Worm (Caenorhabditis elegans) whole organism, L4 larva: ENCODE data around the gene pap-1.

ENCODE experiments used
- D1046.2 ChIP-seq: fragments of 200-800 bp; sonication (Bioruptor generic); IDR thresholded peaks from 2 replicates; pipeline ENCODE4 v1.3.6; 2022; ENCODE audit warnings: missing genetic modification characterization, missing compliant biosample characterization
- F10B5.3 ChIP-seq: sonication (generic microtip); optimal IDR thresholded peaks from 2 replicates; lab custom pipeline; 2016; ENCODE audit warnings: mild to moderate bottlenecking, missing genetic modification characterization, missing compliant biosample characterization
- F26F4.8 ChIP-seq: fragments of 200-800 bp; sonication (Bioruptor generic); conservative IDR thresholded peaks from 2 replicates; pipeline ENCODE4 v1.3.6; 2022; ENCODE audit warnings: missing genetic modification characterization, missing compliant biosample characterization
- F37D6.2 ChIP-seq: sonication (generic microtip); optimal IDR thresholded peaks from 2 replicates; lab custom pipeline; 2016; ENCODE audit warnings: mild to moderate bottlenecking, missing genetic modification characterization, missing compliant biosample characterization
- F44E2.7 ChIP-seq: fragments of 200-800 bp; sonication (Bioruptor generic); IDR thresholded peaks from 2 replicates; pipeline ENCODE4 v2.1.2; 2022; ENCODE audit warnings: missing genetic modification characterization, missing compliant biosample characterization
- T20F7.1 ChIP-seq: fragments of 200-800 bp; sonication (Bioruptor generic); optimal IDR thresholded peaks from 2 replicates; lab custom pipeline; 2018; ENCODE audit warnings: mild to moderate bottlenecking, missing genetic modification characterization, missing compliant biosample characterization
- Y75B8A.6 ChIP-seq: fragments of 200-800 bp; sonication (Bioruptor generic); IDR thresholded peaks from 2 replicates; pipeline ENCODE4 v1.3.6; 2022; ENCODE audit warnings: missing genetic modification reagents, missing genetic modification characterization, missing compliant biosample characterization
- ZK546.5 ChIP-seq, 2 experiments: sonication (generic microtip); optimal IDR thresholded peaks; 2 replicates each; lab custom pipeline; 2017; ENCODE audit warnings: missing biosample characterization in 2 of 2, missing genetic modification characterization in 2 of 2
- aly-2 ChIP-seq: sonication (generic microtip); optimal IDR thresholded peaks from 2 replicates; lab custom pipeline; 2018; ENCODE audit warnings: missing biosample characterization, missing genetic modification characterization
- arid-1 ChIP-seq: fragments of 200-800 bp; sonication (Bioruptor generic); conservative IDR thresholded peaks from 2 replicates; pipeline ENCODE4 v1.3.6; 2022; ENCODE audit warnings: missing genetic modification reagents, missing genetic modification characterization, missing compliant biosample characterization
- ceh-20 ChIP-seq: fragments of 200-800 bp; sonication (Bioruptor generic); IDR thresholded peaks from 2 replicates; pipeline ENCODE4 v1.3.6; 2022; ENCODE audit warnings: missing genetic modification reagents, missing genetic modification characterization, missing compliant biosample characterization
- ceh-28 ChIP-seq: fragments of 150-350 bp; optimal IDR thresholded peaks from 2 replicates; lab custom pipeline; 2014; ENCODE audit warnings: missing biosample characterization, missing genetic modification reagents, missing genetic modification characterization
- ceh-44 ChIP-seq: fragments of 200-800 bp; sonication (Bioruptor generic); IDR thresholded peaks from 2 replicates; pipeline ENCODE4 v1.3.6; 2022; ENCODE audit warnings: missing genetic modification reagents, missing genetic modification characterization, missing compliant biosample characterization
- ceh-62 ChIP-seq: sonication (generic microtip); optimal IDR thresholded peaks from 2 replicates; lab custom pipeline; 2017; ENCODE audit warnings: missing biosample characterization, missing genetic modification characterization
- ces-1 ChIP-seq: fragments of 150-350 bp; sonication (generic microtip); optimal IDR thresholded peaks from 4 replicates; lab custom pipeline; 2014; ENCODE audit warnings: missing biosample characterization, missing genetic modification reagents, missing genetic modification characterization
- cey-2 ChIP-seq: sonication (generic microtip); optimal IDR thresholded peaks from 3 replicates; lab custom pipeline; 2017; ENCODE audit warnings: missing genetic modification characterization, mild to moderate bottlenecking, missing compliant biosample characterization, antibody characterized with exemption, borderline replicate concordance; ENCODE audit not compliant: insufficient read depth
- ctbp-1 ChIP-seq: fragments of 200-800 bp; sonication (Bioruptor generic); IDR thresholded peaks from 2 replicates; pipeline ENCODE4 v1.3.6; 2022; ENCODE audit warnings: missing genetic modification reagents, missing genetic modification characterization, missing compliant biosample characterization
- daf-12 ChIP-seq: fragments of 150-350 bp; optimal IDR thresholded peaks from 2 replicates; lab custom pipeline; 2014; ENCODE audit warnings: missing biosample characterization, missing genetic modification reagents, missing genetic modification characterization
- daf-16 ChIP-seq, 3 experiments: sonication (generic microtip); optimal IDR thresholded peaks; 2 replicates each; lab custom pipeline; 2016 to 2017; ENCODE audit warnings: missing genetic modification characterization in 3 of 3, missing genetic modification reagents in 3 of 3, mild to moderate bottlenecking in 2 of 3, missing compliant biosample characterization in 2 of 3, missing biosample characterization in 1 of 3, moderate library complexity in 1 of 3
- daf-19 ChIP-seq: fragments of 200-800 bp; sonication (Bioruptor generic); conservative IDR thresholded peaks from 2 replicates; pipeline ENCODE4 v1.3.6; 2022; ENCODE audit warnings: missing genetic modification characterization, missing compliant biosample characterization
- dmd-6 ChIP-seq: fragments of 200-800 bp; sonication (Bioruptor generic); IDR thresholded peaks from 2 replicates; pipeline ENCODE4 v1.3.6; 2022; ENCODE audit warnings: missing genetic modification reagents, missing genetic modification characterization, missing compliant biosample characterization
- dpl-1 ChIP-seq: fragments of 150-350 bp; optimal IDR thresholded peaks from 2 replicates; lab custom pipeline; 2014; ENCODE audit warnings: missing biosample characterization, missing genetic modification reagents, missing genetic modification characterization
- egl-27 ChIP-seq: sonication (generic microtip); optimal IDR thresholded peaks from 3 replicates; lab custom pipeline; 2017; ENCODE audit warnings: missing biosample characterization, missing genetic modification reagents, missing genetic modification characterization
- hif-1 ChIP-seq, 2 experiments: sonication (generic microtip); optimal IDR thresholded peaks; 2 replicates each; lab custom pipeline; 2016 to 2017; ENCODE audit warnings: missing compliant biosample characterization in 2 of 2, missing genetic modification characterization in 2 of 2, missing genetic modification reagents in 2 of 2, missing genotype in 2 of 2, mild to moderate bottlenecking in 1 of 2
- hlh-11 ChIP-seq: fragments of 200-800 bp; sonication (Bioruptor generic); optimal IDR thresholded peaks from 2 replicates; lab custom pipeline; 2018; ENCODE audit warnings: mild to moderate bottlenecking, missing genetic modification characterization, missing compliant biosample characterization
- hmg-1.1 ChIP-seq: fragments of 200-800 bp; sonication (Bioruptor generic); IDR thresholded peaks from 2 replicates; pipeline ENCODE4 v1.3.6; 2022; ENCODE audit warnings: missing genetic modification reagents, missing genetic modification characterization, missing compliant biosample characterization
- jun-1 ChIP-seq: fragments of 150-350 bp; optimal IDR thresholded peaks from 2 replicates; lab custom pipeline; 2014; ENCODE audit warnings: missing biosample characterization, missing genetic modification reagents, missing genetic modification characterization
- lin-15B ChIP-seq: fragments of 150-350 bp; sonication (generic microtip); optimal IDR thresholded peaks from 3 replicates; lab custom pipeline; 2014; ENCODE audit warnings: missing biosample characterization, missing genetic modification characterization
- lin-38 ChIP-seq: fragments of 200-800 bp; sonication (Bioruptor generic); IDR thresholded peaks from 2 replicates; pipeline ENCODE4 v1.3.6; 2022; ENCODE audit warnings: missing genetic modification reagents, missing genetic modification characterization, missing compliant biosample characterization
- lin-39 ChIP-seq: fragments of 150-350 bp; optimal IDR thresholded peaks from 2 replicates; lab custom pipeline; 2014; ENCODE audit warnings: missing biosample characterization, missing genetic modification reagents, missing genetic modification characterization
- lsy-2 ChIP-seq, 2 experiments: fragments of 150-350 bp in 1 of 2; sonication (generic microtip) in 1 of 2; optimal IDR thresholded peaks; 2 replicates each; lab custom pipeline; 2014 to 2017; ENCODE audit warnings: missing biosample characterization in 2 of 2, missing genetic modification characterization in 2 of 2
- madf-5 ChIP-seq, 2 experiments: fragments of 200-800 bp; sonication (Bioruptor generic); IDR thresholded peaks; 2 replicates each; pipeline ENCODE4 v1.3.6; 2022; ENCODE audit warnings: missing compliant biosample characterization in 2 of 2, missing genetic modification characterization in 2 of 2
- madf-9 ChIP-seq: fragments of 200-800 bp; sonication (Bioruptor generic); conservative IDR thresholded peaks from 2 replicates; pipeline ENCODE4 v1.3.6; 2022; ENCODE audit warnings: missing genetic modification reagents, missing genetic modification characterization, missing compliant biosample characterization
- mdl-1 ChIP-seq, 2 experiments: fragments of 150-350 bp in 1 of 2; sonication (generic microtip) in 1 of 2; optimal IDR thresholded peaks; 2 replicates each; lab custom pipeline; 2014 to 2017; ENCODE audit warnings: missing biosample characterization in 2 of 2, missing genetic modification characterization in 2 of 2
- mdt-29 ChIP-seq: fragments of 200-800 bp; sonication (Bioruptor generic); IDR thresholded peaks from 2 replicates; pipeline ENCODE4 v1.3.6; 2022; ENCODE audit warnings: missing genetic modification reagents, missing genetic modification characterization, missing compliant biosample characterization
- mxl-3 ChIP-seq: fragments of 200-800 bp; sonication (Bioruptor generic); optimal IDR thresholded peaks from 2 replicates; lab custom pipeline; 2018; ENCODE audit warnings: mild to moderate bottlenecking, missing genetic modification characterization, missing compliant biosample characterization
- nhr-10 ChIP-seq: fragments of 150-350 bp; optimal IDR thresholded peaks from 2 replicates; lab custom pipeline; 2014; ENCODE audit warnings: missing biosample characterization, missing genetic modification characterization
- nhr-102 ChIP-seq: sonication (generic microtip); optimal IDR thresholded peaks from 2 replicates; lab custom pipeline; 2016; ENCODE audit warnings: mild to moderate bottlenecking, missing genetic modification characterization, moderate library complexity, missing compliant biosample characterization
- nhr-48 ChIP-seq: sonication (generic microtip); optimal IDR thresholded peaks from 2 replicates; lab custom pipeline; 2016; ENCODE audit warnings: mild to moderate bottlenecking, missing genetic modification characterization, missing compliant biosample characterization
- nhr-77 ChIP-seq: fragments of 150-350 bp; optimal IDR thresholded peaks from 2 replicates; lab custom pipeline; 2014; ENCODE audit warnings: missing biosample characterization, missing genetic modification characterization
- pha-4 ChIP-seq, 2 experiments: fragments of 150-350 bp in 1 of 2; fragments of 200-800 bp in 1 of 2; sonication (Bioruptor generic) in 1 of 2; IDR thresholded peaks in 1 of 2; optimal IDR thresholded peaks in 1 of 2; 2 replicates each; pipeline versions ENCODE4 v1.3.6 to Lab custom; 2014 to 2022; ENCODE audit warnings: missing genetic modification characterization in 2 of 2, missing genetic modification reagents in 2 of 2, missing biosample characterization in 1 of 2, missing compliant biosample characterization in 1 of 2
- php-3 ChIP-seq: fragments of 200-800 bp; sonication (Bioruptor generic); IDR thresholded peaks from 2 replicates; pipeline ENCODE4 v1.3.6; 2022; ENCODE audit warnings: missing genetic modification reagents, missing genetic modification characterization, missing compliant biosample characterization
- snpc-4 ChIP-seq: fragments of 150-350 bp; optimal IDR thresholded peaks from 2 replicates; lab custom pipeline; 2014; ENCODE audit warnings: missing biosample characterization, missing genetic modification characterization
- spr-3 ChIP-seq: fragments of 200-800 bp; sonication (Bioruptor generic); optimal IDR thresholded peaks from 2 replicates; lab custom pipeline; 2018; ENCODE audit warnings: mild to moderate bottlenecking, missing genetic modification characterization, missing compliant biosample characterization
- tra-1 ChIP-seq: fragments of 200-800 bp; sonication (Bioruptor generic); IDR thresholded peaks from 2 replicates; pipeline ENCODE4 v1.3.6; 2022; ENCODE audit warnings: missing genetic modification reagents, missing genetic modification characterization, missing compliant biosample characterization
- unc-39 ChIP-seq: sonication (generic microtip); optimal IDR thresholded peaks from 2 replicates; lab custom pipeline; 2017; ENCODE audit warnings: missing biosample characterization, missing genetic modification characterization
- unc-62 ChIP-seq, 3 experiments: fragments of 150-350 bp in 1 of 3; sonication (generic microtip); optimal IDR thresholded peaks in 2 of 3; peaks in 1 of 3; 1 replicate in 1 of 3; 2 replicates in 2 of 3; lab custom pipeline; 2014 to 2017; ENCODE audit warnings: missing biosample characterization in 3 of 3, missing genetic modification characterization in 3 of 3, missing genetic modification reagents in 3 of 3, missing genotype in 1 of 3
- zfp-2 ChIP-seq: sonication (generic microtip); optimal IDR thresholded peaks from 2 replicates; lab custom pipeline; 2016; ENCODE audit warnings: mild to moderate bottlenecking, missing genetic modification characterization, missing compliant biosample characterization
- zip-2 ChIP-seq: fragments of 150-350 bp; optimal IDR thresholded peaks from 2 replicates; lab custom pipeline; 2014; ENCODE audit warnings: missing biosample characterization, missing genetic modification characterization
- ztf-11 ChIP-seq: fragments of 150-350 bp; optimal IDR thresholded peaks from 2 replicates; lab custom pipeline; 2014; ENCODE audit warnings: missing biosample characterization, missing genetic modification characterization

The pap-1 gene

DNA sequence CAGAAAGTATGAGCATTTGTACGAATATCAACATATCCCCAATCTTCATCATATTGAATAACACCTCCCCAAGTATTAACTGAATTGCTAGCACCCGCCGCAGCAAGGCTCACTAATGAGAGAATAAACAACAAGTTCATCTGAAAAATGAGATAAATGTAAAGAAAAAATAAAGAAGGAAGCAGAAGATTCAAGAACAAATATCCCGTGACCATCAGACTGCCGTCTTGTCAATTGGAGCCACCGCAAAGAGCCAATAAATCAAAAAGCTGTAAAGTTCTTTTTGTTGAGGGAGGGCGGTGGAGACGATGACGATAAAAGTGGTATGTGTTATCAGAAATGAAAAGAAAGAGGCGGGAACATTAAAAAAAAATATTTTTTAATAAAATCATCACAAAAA is 11.7 kb downstream of the pap-1 start, which contains the start of gene Y32F6A.5:
TSS of gene Y32F6A.5 (minus strand) at position 140 of the 400 bp plus-strand sequence.
- TF ChIP-seq unc-62 (GFP tag; optimal IDR thresholded peaks at IDR 0.05 in 1 of 2; lab: Kevin White, UChicago) = peak in 1 of 2 experiments; percentile 3
- TF ChIP-seq unc-62 (tag; optimal IDR thresholded peaks at IDR 0.05; lab: Kevin White, UChicago) = no peak
- peak; percentile 54 for TF ChIP-seq hlh-11 (tag; lab: Kevin White, UChicago)
- no peak for TF ChIP-seq F10B5.3 (tag; lab: Kevin White, UChicago)
- TF ChIP-seq hif-1 (tag; optimal IDR thresholded peaks at IDR 0.05; lab: Kevin White, UChicago) = peak in 1 of 2 experiments; percentile 24
- no peak for TF ChIP-seq F26F4.8 (GFP tag; lab: Robert Waterston, UW)
- peak; percentile 65 for TF ChIP-seq ceh-20 (GFP tag; lab: Robert Waterston, UW)
- TF ChIP-seq zfp-2 (tag; lab: Kevin White, UChicago) = no peak
- TF ChIP-seq zip-2 (tag; lab: Kevin White, UChicago) = no peak
- no peak for TF ChIP-seq ctbp-1 (GFP tag; lab: Robert Waterston, UW)
- no peak for TF ChIP-seq ceh-62
- TF ChIP-seq tra-1 (GFP tag; lab: Robert Waterston, UW) = no peak
- no peak for TF ChIP-seq D1046.2
- TF ChIP-seq T20F7.1 = no peak
- no peak for TF ChIP-seq daf-19
- TF ChIP-seq unc-39 (tag; lab: Kevin White, UChicago) = no peak
- TF ChIP-seq hmg-1.1 (GFP tag; lab: Robert Waterston, UW) = no peak
- TF ChIP-seq nhr-10 (tag; lab: Kevin White, UChicago) = no peak
- TF ChIP-seq ces-1 (GFP tag; lab: Kevin White, UChicago) = no peak
- no peak for TF ChIP-seq mdl-1 (tag; optimal IDR thresholded peaks at IDR 0.05; lab: Kevin White, UChicago)
- TF ChIP-seq Y75B8A.6 (GFP tag; lab: Robert Waterston, UW) = no peak
- TF ChIP-seq dmd-6 (GFP tag; lab: Robert Waterston, UW) = no peak
- TF ChIP-seq lsy-2 (tag; optimal IDR thresholded peaks at IDR 0.05; lab: Kevin White, UChicago) = peak in 1 of 2 experiments; percentile 2
- TF ChIP-seq madf-5 (GFP tag; IDR thresholded peaks at IDR 0.05; lab: Robert Waterston, UW) = no peak
- no peak for TF ChIP-seq ceh-28 (tag; lab: Kevin White, UChicago)
- TF ChIP-seq nhr-77 (tag; lab: Kevin White, UChicago) = no peak
- peak in 1 of 2 experiments; percentile 74 for TF ChIP-seq daf-16 (GFP tag; optimal IDR thresholded peaks at IDR 0.05; lab: Kevin White, UChicago)
- no peak for TF ChIP-seq daf-16 (tag; optimal IDR thresholded peaks at IDR 0.05; lab: Kevin White, UChicago)
- TF ChIP-seq lin-39 (tag; lab: Kevin White, UChicago) = no peak
- no peak for TF ChIP-seq madf-9 (GFP tag; lab: Robert Waterston, UW)
- TF ChIP-seq lin-38 (GFP tag; lab: Robert Waterston, UW) = no peak
- peak; percentile 71; the same call in 1 of the 2 replicates for TF ChIP-seq mdt-29
- no peak for TF ChIP-seq spr-3 (GFP tag; lab: Kevin White, UChicago)
- TF ChIP-seq F44E2.7 (GFP tag; lab: Robert Waterston, UW) = no peak
- TF ChIP-seq daf-12 (tag; lab: Kevin White, UChicago) = no peak
- TF ChIP-seq php-3 (GFP tag; lab: Robert Waterston, UW) = no peak
- no peak for TF ChIP-seq pha-4 (GFP tag; IDR thresholded peaks at IDR 0.05; lab: Robert Waterston, UW)
- TF ChIP-seq pha-4 (tag; optimal IDR thresholded peaks at IDR 0.05; lab: Kevin White, UChicago) = no peak
- TF ChIP-seq ZK546.5 (tag; optimal IDR thresholded peaks at IDR 0.05; lab: Kevin White, UChicago) = no peak
- no peak for TF ChIP-seq egl-27 (tag; lab: Kevin White, UChicago)
- TF ChIP-seq mxl-3 (GFP tag; lab: Kevin White, UChicago) = no peak
- TF ChIP-seq dpl-1 (GFP tag; lab: Kevin White, UChicago) = no peak
- no peak for TF ChIP-seq ceh-44 (GFP tag; lab: Robert Waterston, UW)
- TF ChIP-seq lin-15B = no peak
- TF ChIP-seq jun-1 (tag; lab: Kevin White, UChicago) = no peak
- TF ChIP-seq ztf-11 = no peak
- TF ChIP-seq cey-2 = no peak
- TF ChIP-seq nhr-48 (tag; lab: Kevin White, UChicago) = no peak
- TF ChIP-seq arid-1 = no peak
- TF ChIP-seq nhr-102 (tag; lab: Kevin White, UChicago) = no peak
- no peak for TF ChIP-seq snpc-4 (tag; lab: Kevin White, UChicago)
- no peak for TF ChIP-seq F37D6.2 (tag; lab: Kevin White, UChicago)
- no peak for TF ChIP-seq aly-2
